Worm (Caenorhabditis elegans) whole organism, early embryonic: Measurements from ENCODE around the gene F47B8.2.

Source experiments
- F13C5.2 ChIP-seq: sonication (generic microtip); optimal IDR thresholded peaks from 2 replicates; lab custom pipeline; 2017; ENCODE audit warnings: mild to moderate bottlenecking, missing genetic modification characterization, inconsistent platforms, missing compliant biosample characterization
- aly-1 ChIP-seq: sonication (generic microtip); optimal IDR thresholded peaks from 2 replicates; lab custom pipeline; 2016; ENCODE audit warnings: missing genetic modification characterization, missing compliant biosample characterization
- ama-1 ChIP-seq: fragments of 150-350 bp; optimal IDR thresholded peaks from 2 replicates; lab custom pipeline; 2014
- ceh-13 ChIP-seq: fragments of 200-800 bp; sonication (Bioruptor generic); optimal IDR thresholded peaks from 2 replicates; lab custom pipeline; 2018; ENCODE audit warnings: mild to moderate bottlenecking, missing genetic modification characterization, missing compliant biosample characterization
- ceh-36 ChIP-seq: sonication (generic microtip); optimal IDR thresholded peaks from 2 replicates; lab custom pipeline; 2016; ENCODE audit warnings: missing genetic modification characterization, inconsistent platforms, missing compliant biosample characterization
- flt-1 ChIP-seq: fragments of 200-800 bp; sonication (Bioruptor generic); IDR thresholded peaks from 2 replicates; pipeline ENCODE4 v1.3.6; 2022; ENCODE audit warnings: missing genetic modification characterization, missing compliant biosample characterization
- hmg-4 ChIP-seq: fragments of 200-800 bp; sonication (Bioruptor generic); optimal IDR thresholded peaks from 2 replicates; lab custom pipeline; 2018; ENCODE audit warnings: mild to moderate bottlenecking, missing genetic modification characterization, missing compliant biosample characterization
- hnd-1 ChIP-seq: sonication (generic microtip); optimal IDR thresholded peaks from 2 replicates; lab custom pipeline; 2016; ENCODE audit warnings: missing genetic modification characterization, missing compliant biosample characterization
- pes-1 ChIP-seq: fragments of 200-800 bp; sonication (Bioruptor generic); IDR thresholded peaks from 2 replicates; pipeline ENCODE4 v1.3.6; 2022; ENCODE audit warnings: missing genetic modification reagents, missing genetic modification characterization, missing compliant biosample characterization
- scrt-1 ChIP-seq: fragments of 200-800 bp; sonication (Bioruptor generic); IDR thresholded peaks from 2 replicates; pipeline ENCODE4 v1.3.6; 2022; ENCODE audit warnings: missing genetic modification characterization, missing compliant biosample characterization
- tbx-37 ChIP-seq: fragments of 200-800 bp; sonication (Bioruptor generic); conservative IDR thresholded peaks from 2 replicates; pipeline ENCODE4 v1.3.6; 2022; ENCODE audit warnings: missing genetic modification reagents, missing genetic modification characterization, missing compliant biosample characterization
- tra-4 ChIP-seq: sonication (generic microtip); optimal IDR thresholded peaks from 2 replicates; lab custom pipeline; 2017; ENCODE audit warnings: missing genetic modification characterization, missing compliant biosample characterization

DNA sequence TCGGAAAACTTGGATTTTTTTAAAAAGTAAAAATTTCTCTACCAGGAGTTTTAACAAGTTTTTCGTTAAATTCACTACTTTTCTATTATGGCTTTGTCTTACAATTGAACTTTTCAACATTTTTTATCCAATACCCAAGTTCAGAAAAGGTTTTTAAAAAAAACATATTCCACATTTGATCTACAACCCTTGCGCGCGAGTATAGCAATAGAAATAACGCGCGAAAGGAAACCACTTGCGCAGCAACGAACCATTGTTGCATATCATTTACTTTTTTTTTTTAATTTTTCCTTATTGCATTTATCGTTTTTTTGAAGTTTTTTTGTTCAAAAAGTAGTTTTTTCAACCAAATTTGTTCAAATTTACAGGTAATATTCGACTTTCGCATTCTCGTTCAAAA, 30.6 kb downstream of the F47B8.2 start, which contains the start of gene F40G12.11:
- no peak for TF ChIP-seq tbx-37
- TF ChIP-seq ama-1 (lab: Kevin White, UChicago) = no peak
- no peak for TF ChIP-seq ceh-36
- no peak for TF ChIP-seq hmg-4 (GFP tag; lab: Kevin White, UChicago)
- TF ChIP-seq F13C5.2 = no peak
- TF ChIP-seq pes-1 (GFP tag; lab: Robert Waterston, UW) = no peak
- TF ChIP-seq tra-4 = no peak
- TF ChIP-seq ceh-13 = no peak
- TF ChIP-seq aly-1 (tag; lab: Kevin White, UChicago) = no peak
- no peak for TF ChIP-seq scrt-1 (GFP tag; lab: Robert Waterston, UW)
- no peak for TF ChIP-seq flt-1 (GFP tag; lab: Robert Waterston, UW)
- no peak for TF ChIP-seq hnd-1
